Fruit fly (Drosophila melanogaster): ENCODE measurements around the gene CG45065.

Gene CG45065

dm6 chrX:14897592-14897991 lies 15.2 kb upstream of the CG45065 start:
- no peak for TF ChIP-seq ovo (GFP tag; optimal IDR thresholded peaks at IDR 0.05)
- TF ChIP-seq pad (GFP tag; optimal IDR thresholded peaks at IDR 0.05) = no peak
- TF ChIP-seq Crg-1 (GFP tag; optimal IDR thresholded peaks at IDR 0.05) = no peak
- TF ChIP-seq bab1 (GFP tag; optimal IDR thresholded peaks at IDR 0.05) = no peak
- no peak for TF ChIP-seq tj (GFP tag; optimal IDR thresholded peaks at IDR 0.05)

dm6 chrX:14896791-14897190 lies 14.4 kb upstream of the CG45065 start, which contains the start of gene CG9514:
Gene CG9514 (minus strand): TSS chrX:14896891.
- TF ChIP-seq Hr96 (GFP tag; optimal IDR thresholded peaks at IDR 0.05) (no peak), bab1 (GFP tag; optimal IDR thresholded peaks at IDR 0.05) (no peak), CG7045 (GFP tag; optimal IDR thresholded peaks at IDR 0.05) (no peak), ovo (GFP tag; optimal IDR thresholded peaks at IDR 0.05) (no peak)

- TF ChIP-seq CG12768 (GFP tag; optimal IDR thresholded peaks at IDR 0.05) (no peak), Clk (GFP tag; optimal IDR thresholded peaks at IDR 0.05) (no peak), Hr96 (GFP tag; optimal IDR thresholded peaks at IDR 0.05) (no peak)
Observed at dm6 chrX:14896310-14896709, 13.9 kb upstream of the CG45065 start.

dm6 chrX:14893872-14894271 lies 11.5 kb upstream of the CG45065 start:
- TF ChIP-seq CG1620 (GFP tag; optimal IDR thresholded peaks at IDR 0.05) (no peak), CG5204 (GFP tag; optimal IDR thresholded peaks at IDR 0.05) (no peak), cnc (optimal IDR thresholded peaks at IDR 0.05) (no peak), Clk (GFP tag; optimal IDR thresholded peaks at IDR 0.05) (no peak), CG7045 (GFP tag; optimal IDR thresholded peaks at IDR 0.05) (no peak), kay (GFP tag; ENCODE audit: borderline replicate concordance) (no peak), bab1 (GFP tag; optimal IDR thresholded peaks at IDR 0.05) (no peak), Crg-1 (GFP tag; optimal IDR thresholded peaks at IDR 0.05) (no peak), CG7101 (tag; optimal IDR thresholded peaks at IDR 0.05) (no peak), CG33017 (tag; optimal IDR thresholded peaks at IDR 0.05) (no peak), CG14711 (tag; optimal IDR thresholded peaks at IDR 0.05) (no peak), Hr96 (GFP tag; optimal IDR thresholded peaks at IDR 0.05) (no peak), Mnt (GFP tag; optimal IDR thresholded peaks at IDR 0.05) (no peak), pad (GFP tag; optimal IDR thresholded peaks at IDR 0.05) (no peak), toe (GFP tag; optimal IDR thresholded peaks at IDR 0.05) (no peak), cic (GFP tag; optimal IDR thresholded peaks at IDR 0.05) (no peak), tj (GFP tag; optimal IDR thresholded peaks at IDR 0.05) (no peak)

dm6 chrX:14892303-14892702 lies 9.9 kb upstream of the CG45065 start:
- TF ChIP-seq tj (GFP tag; optimal IDR thresholded peaks at IDR 0.05) (no peak), Mnt (GFP tag; optimal IDR thresholded peaks at IDR 0.05) (no peak)

dm6 chrX:14885554-14885953 lies 3.2 kb upstream of the CG45065 start:
- TF ChIP-seq Hr96 (GFP tag; optimal IDR thresholded peaks at IDR 0.05) (no peak), CG11617 (GFP tag; optimal IDR thresholded peaks at IDR 0.05) (no peak), pad (GFP tag; optimal IDR thresholded peaks at IDR 0.05) (no peak), CG5204 (GFP tag; optimal IDR thresholded peaks at IDR 0.05) (no peak), kay (GFP tag; ENCODE audit: borderline replicate concordance) (peak; percentile 8), cic (GFP tag; optimal IDR thresholded peaks at IDR 0.05) (no peak)

- no peak for TF ChIP-seq bab1 (GFP tag; optimal IDR thresholded peaks at IDR 0.05)
- TF ChIP-seq kay (GFP tag; ENCODE audit: borderline replicate concordance) = no peak
- TF ChIP-seq CG7045 (GFP tag; optimal IDR thresholded peaks at IDR 0.05) = no peak
- no peak for TF ChIP-seq CG5204 (GFP tag; optimal IDR thresholded peaks at IDR 0.05)
- TF ChIP-seq pad (GFP tag; optimal IDR thresholded peaks at IDR 0.05) = no peak
- TF ChIP-seq CG33017 (tag; optimal IDR thresholded peaks at IDR 0.05) = no peak
- TF ChIP-seq Clk (GFP tag; optimal IDR thresholded peaks at IDR 0.05) = no peak
- no peak for TF ChIP-seq tj (GFP tag; optimal IDR thresholded peaks at IDR 0.05)
- TF ChIP-seq Hr96 (GFP tag; optimal IDR thresholded peaks at IDR 0.05) = no peak
- no peak for TF ChIP-seq cic (GFP tag; optimal IDR thresholded peaks at IDR 0.05)
- no peak for TF ChIP-seq Mnt (GFP tag; optimal IDR thresholded peaks at IDR 0.05)
Observed at dm6 chrX:14883993-14884392, 1.6 kb upstream of the CG45065 start.

- TF ChIP-seq Clk (GFP tag; optimal IDR thresholded peaks at IDR 0.05) (no peak), CG33017 (tag; optimal IDR thresholded peaks at IDR 0.05) (no peak), CG1620 (GFP tag; optimal IDR thresholded peaks at IDR 0.05) (no peak), cic (GFP tag; optimal IDR thresholded peaks at IDR 0.05) (no peak), CG7045 (GFP tag; optimal IDR thresholded peaks at IDR 0.05) (no peak), CG12768 (GFP tag; optimal IDR thresholded peaks at IDR 0.05) (no peak), bab1 (GFP tag; optimal IDR thresholded peaks at IDR 0.05) (no peak), cnc (optimal IDR thresholded peaks at IDR 0.05) (no peak), CG5204 (GFP tag; optimal IDR thresholded peaks at IDR 0.05) (no peak)
Observed at dm6 chrX:14878917-14879316, 3.5 kb downstream of the CG45065 start.
